Worm (Caenorhabditis elegans) whole organism, early embryonic: ENCODE measurements around the gene arrd-25.

Source experiments
- B0310.2 ChIP-seq: sonication (generic microtip); optimal IDR thresholded peaks from 2 replicates; lab custom pipeline; 2016; ENCODE audit warnings: mild to moderate bottlenecking, missing genetic modification characterization, missing compliant biosample characterization
- ama-1 ChIP-seq: fragments of 150-350 bp; optimal IDR thresholded peaks from 2 replicates; lab custom pipeline; 2014
- ceh-36 ChIP-seq: sonication (generic microtip); optimal IDR thresholded peaks from 2 replicates; lab custom pipeline; 2016; ENCODE audit warnings: missing genetic modification characterization, inconsistent platforms, missing compliant biosample characterization
- hmbx-1 ChIP-seq: sonication (generic microtip); optimal IDR thresholded peaks from 2 replicates; lab custom pipeline; 2016; ENCODE audit warnings: mild to moderate bottlenecking, missing genetic modification characterization, missing compliant biosample characterization
- hmg-4 ChIP-seq: fragments of 200-800 bp; sonication (Bioruptor generic); optimal IDR thresholded peaks from 2 replicates; lab custom pipeline; 2018; ENCODE audit warnings: mild to moderate bottlenecking, missing genetic modification characterization, missing compliant biosample characterization
- sea-1 ChIP-seq: fragments of 200-800 bp; sonication (Bioruptor generic); conservative IDR thresholded peaks from 2 replicates; pipeline ENCODE4 v1.3.6; 2022; ENCODE audit warnings: missing genetic modification characterization, missing compliant biosample characterization
- tbx-11 ChIP-seq: fragments of 200-800 bp; sonication (Bioruptor generic); IDR thresholded peaks from 2 replicates; pipeline ENCODE4 v1.3.6; 2022; ENCODE audit warnings: missing genetic modification characterization, missing compliant biosample characterization
- tra-4 ChIP-seq: sonication (generic microtip); optimal IDR thresholded peaks from 2 replicates; lab custom pipeline; 2017; ENCODE audit warnings: missing genetic modification characterization, missing compliant biosample characterization

- no peak for TF ChIP-seq hmbx-1 (tag; lab: Kevin White, UChicago)
- no peak for TF ChIP-seq ceh-36 (tag; lab: Kevin White, UChicago)
- TF ChIP-seq tbx-11 (GFP tag; lab: Robert Waterston, UW), result no peak
- no peak for TF ChIP-seq hmg-4 (GFP tag; lab: Kevin White, UChicago)
- no peak for TF ChIP-seq ama-1 (lab: Kevin White, UChicago)
- TF ChIP-seq tra-4 (tag; lab: Kevin White, UChicago), result no peak
- TF ChIP-seq sea-1 (GFP tag; lab: Robert Waterston, UW), result no peak
- TF ChIP-seq B0310.2 (tag; lab: Kevin White, UChicago), result no peak
Measured at ce11 chrX:14044362-14044761, 10.8 kb downstream of the arrd-25 start.
